Fruit fly (Drosophila melanogaster) whole organism, embryonic: ENCODE data around the gene CG4133.

Experiments
- CG2202 ChIP-seq: fragments of 200-800 bp; sonication (Bioruptor generic); optimal IDR thresholded peaks from 2 replicates; lab custom pipeline; 2018; ENCODE audit warnings: missing biosample characterization, mild to moderate bottlenecking, missing genetic modification characterization
- CG3065 ChIP-seq: fragments of 200-800 bp; sonication (Bioruptor generic); optimal IDR thresholded peaks from 2 replicates; lab custom pipeline; 2016; ENCODE audit warnings: missing biosample characterization, missing genetic modification characterization
- CG4424 ChIP-seq: fragments of 200-800 bp; sonication (Bioruptor generic); optimal IDR thresholded peaks from 3 replicates; lab custom pipeline; 2016; ENCODE audit warnings: missing biosample characterization, missing genetic modification characterization
- CG5953 ChIP-seq: fragments of 200-800 bp; sonication (Bioruptor generic); IDR thresholded peaks from 2 replicates; pipeline ENCODE4 v1.3.6; 2022; ENCODE audit warnings: missing biosample characterization, missing genetic modification characterization
- CG7372 ChIP-seq: fragments of 200-800 bp; sonication (Bioruptor generic); IDR thresholded peaks from 2 replicates; pipeline ENCODE4 v1.3.6; 2022; ENCODE audit warnings: missing biosample characterization, missing genetic modification characterization
- GATAe ChIP-seq: fragments of 200-800 bp; sonication (Bioruptor generic); conservative IDR thresholded peaks from 2 replicates; pipeline ENCODE4 v1.3.6; 2022; ENCODE audit warnings: missing biosample characterization, missing genetic modification characterization
- disco-r ChIP-seq: fragments of 200-800 bp; sonication (Bioruptor generic); optimal IDR thresholded peaks from 2 replicates; lab custom pipeline; 2016; ENCODE audit warnings: missing biosample characterization, missing genetic modification characterization
- klu ChIP-seq: fragments of 200-800 bp; sonication (Bioruptor generic); IDR thresholded peaks from 2 replicates; pipeline ENCODE4 v1.3.6; 2022; ENCODE audit warnings: missing biosample characterization, missing genetic modification characterization
- lilli ChIP-seq: fragments of 200-800 bp; sonication (Bioruptor generic); optimal IDR thresholded peaks from 3 replicates; lab custom pipeline; 2016; ENCODE audit warnings: missing biosample characterization, missing genetic modification characterization
- sens-2 ChIP-seq: fragments of 200-800 bp; sonication (Bioruptor generic); IDR thresholded peaks from 2 replicates; pipeline ENCODE4 v1.3.6; 2022; ENCODE audit warnings: missing biosample characterization, missing genetic modification characterization

- TF ChIP-seq lilli (GFP tag; lab: Kevin White, UChicago) (no peak), CG7372 (GFP tag; lab: Robert Waterston, UW) (no peak), GATAe (no peak), sens-2 (GFP tag; lab: Robert Waterston, UW) (no peak), CG3065 (GFP tag; lab: Kevin White, UChicago) (no peak), disco-r (GFP tag; lab: Kevin White, UChicago) (no peak), klu (GFP tag; lab: Robert Waterston, UW) (no peak), CG4424 (no peak), CG2202 (tag; lab: Kevin White, UChicago) (no peak), CG5953 (GFP tag; lab: Robert Waterston, UW) (no peak)
Measured at dm6 chr2L:481400-481756, 26.0 kb downstream of the CG4133 start.
